Worm (Caenorhabditis elegans) whole organism, young adult: Measurements from ENCODE around the gene F17E5.2.

Experiments used
- B0261.1 ChIP-seq: sonication (generic microtip); optimal IDR thresholded peaks from 2 replicates; lab custom pipeline; 2016; ENCODE audit warnings: mild to moderate bottlenecking, missing genetic modification characterization, moderate library complexity, missing compliant biosample characterization
- F33H1.4 ChIP-seq: fragments of 200-800 bp; sonication (Bioruptor generic); IDR thresholded peaks from 2 replicates; pipeline ENCODE4 v1.3.6; 2022; ENCODE audit warnings: missing genetic modification reagents, missing genetic modification characterization, missing compliant biosample characterization
- F57C9.4 ChIP-seq: sonication (generic microtip); optimal IDR thresholded peaks from 2 replicates; lab custom pipeline; 2017; ENCODE audit warnings: mild to moderate bottlenecking, missing genetic modification characterization, missing compliant biosample characterization
- T07F8.4 ChIP-seq: sonication (generic microtip); optimal IDR thresholded peaks from 2 replicates; lab custom pipeline; 2016; ENCODE audit warnings: mild to moderate bottlenecking, missing genetic modification characterization, moderate library complexity, missing compliant biosample characterization
- T26A5.8 ChIP-seq: sonication (generic microtip); optimal IDR thresholded peaks from 2 replicates; lab custom pipeline; 2016; ENCODE audit warnings: missing genetic modification characterization, missing compliant biosample characterization
- Y67H2A.10 ChIP-seq: fragments of 200-800 bp; sonication (Bioruptor generic); conservative IDR thresholded peaks from 2 replicates; pipeline ENCODE4 v1.3.6; 2022; ENCODE audit warnings: missing genetic modification reagents, missing genetic modification characterization, missing compliant biosample characterization
- Y79H2A.3 ChIP-seq: fragments of 200-800 bp; sonication (Bioruptor generic); conservative IDR thresholded peaks from 2 replicates; pipeline ENCODE4 v1.3.6; 2022; ENCODE audit warnings: missing genetic modification reagents, missing genetic modification characterization, missing compliant biosample characterization
- Y95B8A.8 ChIP-seq: fragments of 200-800 bp; sonication (Bioruptor generic); IDR thresholded peaks from 2 replicates; pipeline ENCODE4 v1.3.6; 2022; ENCODE audit warnings: missing genetic modification reagents, missing genetic modification characterization, missing compliant biosample characterization
- aptf-2 ChIP-seq: fragments of 200-800 bp; sonication (Bioruptor generic); conservative IDR thresholded peaks from 2 replicates; pipeline ENCODE4 v1.3.6; 2022; ENCODE audit warnings: missing genetic modification reagents, missing genetic modification characterization, missing compliant biosample characterization
- athp-1 ChIP-seq: sonication (generic microtip); optimal IDR thresholded peaks from 2 replicates; lab custom pipeline; 2017; ENCODE audit warnings: mild to moderate bottlenecking, missing genetic modification characterization, missing compliant biosample characterization
- bed-1 ChIP-seq: fragments of 200-800 bp; sonication (Bioruptor generic); IDR thresholded peaks from 2 replicates; pipeline ENCODE4 v1.3.6; 2022; ENCODE audit warnings: missing genetic modification reagents, missing genetic modification characterization, missing compliant biosample characterization
- cebp-1 ChIP-seq, 2 experiments: fragments of 200-800 bp in 1 of 2; sonication (Bioruptor generic) in 1 of 2; sonication (generic microtip) in 1 of 2; IDR thresholded peaks in 1 of 2; optimal IDR thresholded peaks in 1 of 2; 2 replicates each; pipeline versions ENCODE4 v1.3.6 to Lab custom; 2017 to 2022; ENCODE audit warnings: missing compliant biosample characterization in 2 of 2, missing genetic modification characterization in 2 of 2, mild to moderate bottlenecking in 1 of 2, missing genetic modification reagents in 1 of 2, moderate library complexity in 1 of 2
- cebp-2 ChIP-seq: fragments of 200-800 bp; sonication (Bioruptor generic); IDR thresholded peaks from 2 replicates; pipeline ENCODE4 v1.3.6; 2022; ENCODE audit warnings: missing genetic modification characterization, missing compliant biosample characterization
- ceh-58 ChIP-seq: fragments of 200-800 bp; sonication (Bioruptor generic); IDR thresholded peaks from 2 replicates; pipeline ENCODE4 v1.3.6; 2022; ENCODE audit warnings: missing genetic modification characterization, missing compliant biosample characterization
- dox-1 ChIP-seq: fragments of 200-800 bp; sonication (Bioruptor generic); IDR thresholded peaks from 2 replicates; pipeline ENCODE4 v1.3.6; 2022; ENCODE audit warnings: missing genetic modification reagents, missing genetic modification characterization, missing compliant biosample characterization
- dpff-1 ChIP-seq: sonication (generic microtip); optimal IDR thresholded peaks from 2 replicates; lab custom pipeline; 2017; ENCODE audit warnings: mild to moderate bottlenecking, missing genetic modification characterization, missing compliant biosample characterization
- efl-1 ChIP-seq: fragments of 150-350 bp; optimal IDR thresholded peaks from 2 replicates; lab custom pipeline; 2014; ENCODE audit warnings: missing biosample characterization, missing genetic modification reagents, missing genetic modification characterization
- egl-18 ChIP-seq: fragments of 200-800 bp; sonication (Bioruptor generic); IDR thresholded peaks from 2 replicates; pipeline ENCODE4 v1.3.6; 2022; ENCODE audit warnings: missing genetic modification reagents, missing genetic modification characterization, missing compliant biosample characterization
- egrh-3 ChIP-seq: fragments of 200-800 bp; sonication (Bioruptor generic); IDR thresholded peaks from 2 replicates; pipeline ENCODE4 v1.3.6; 2022; ENCODE audit warnings: missing genetic modification reagents, missing genetic modification characterization, missing compliant biosample characterization
- fkh-3 ChIP-seq: sonication (generic microtip); optimal IDR thresholded peaks from 2 replicates; lab custom pipeline; 2016; ENCODE audit warnings: mild to moderate bottlenecking, missing genetic modification characterization, missing compliant biosample characterization
- gei-17 ChIP-seq: fragments of 200-800 bp; sonication (Bioruptor generic); optimal IDR thresholded peaks from 2 replicates; lab custom pipeline; 2018; ENCODE audit warnings: mild to moderate bottlenecking, missing genetic modification characterization, missing compliant biosample characterization
- hlh-12 ChIP-seq: sonication (generic microtip); optimal IDR thresholded peaks from 2 replicates; lab custom pipeline; 2016; ENCODE audit warnings: missing genetic modification characterization, missing compliant biosample characterization
- hlh-26 ChIP-seq: fragments of 200-800 bp; sonication (Bioruptor generic); conservative IDR thresholded peaks from 2 replicates; pipeline ENCODE4 v1.3.6; 2022; ENCODE audit warnings: missing genetic modification reagents, missing genetic modification characterization, missing compliant biosample characterization
- hmg-1.2 ChIP-seq: fragments of 200-800 bp; sonication (Bioruptor generic); IDR thresholded peaks from 2 replicates; pipeline ENCODE4 v1.3.6; 2022; ENCODE audit warnings: missing genetic modification reagents, missing genetic modification characterization, missing compliant biosample characterization
- hmg-20 ChIP-seq: fragments of 200-800 bp; sonication (Bioruptor generic); IDR thresholded peaks from 2 replicates; pipeline ENCODE4 v1.3.6; 2022; ENCODE audit warnings: missing genetic modification reagents, missing genetic modification characterization, missing compliant biosample characterization
- lag-1 ChIP-seq: fragments of 200-800 bp; sonication (Bioruptor generic); IDR thresholded peaks from 2 replicates; pipeline ENCODE4 v1.3.6; 2022; ENCODE audit warnings: missing genetic modification reagents, missing genetic modification characterization, missing compliant biosample characterization
- let-526 ChIP-seq: fragments of 200-800 bp; sonication (Bioruptor generic); IDR thresholded peaks from 2 replicates; pipeline ENCODE4 v1.3.6; 2022; ENCODE audit warnings: missing genetic modification reagents, missing genetic modification characterization, missing compliant biosample characterization
- lin-35 ChIP-seq, 3 experiments: fragments of 150-350 bp in 2 of 3; sonication (generic microtip) in 1 of 3; optimal IDR thresholded peaks; 2 replicates each; lab custom pipeline; 2014 to 2018; ENCODE audit warnings: missing biosample characterization in 3 of 3, missing genetic modification characterization in 3 of 3, missing genetic modification reagents in 3 of 3
- lin-40 ChIP-seq: sonication (generic microtip); optimal IDR thresholded peaks from 2 replicates; lab custom pipeline; 2016; ENCODE audit warnings: missing genetic modification characterization, mild to moderate bottlenecking, missing compliant biosample characterization, missing genotype, missing genetic modification reagents
- lsl-1 ChIP-seq: fragments of 200-800 bp; sonication (Bioruptor generic); optimal IDR thresholded peaks from 2 replicates; lab custom pipeline; 2018; ENCODE audit warnings: mild to moderate bottlenecking, missing genetic modification characterization, moderate library complexity, missing compliant biosample characterization
- madf-10 ChIP-seq: sonication (generic microtip); optimal IDR thresholded peaks from 2 replicates; lab custom pipeline; 2016; ENCODE audit warnings: mild to moderate bottlenecking, missing genetic modification characterization, missing compliant biosample characterization
- mel-28 ChIP-seq: sonication (generic microtip); optimal IDR thresholded peaks from 2 replicates; lab custom pipeline; 2016; ENCODE audit warnings: borderline replicate concordance, mild to moderate bottlenecking, missing genetic modification characterization, missing compliant biosample characterization
- nfya-2 ChIP-seq: fragments of 200-800 bp; sonication (Bioruptor generic); IDR thresholded peaks from 2 replicates; pipeline ENCODE4 v1.3.6; 2022; ENCODE audit warnings: missing genetic modification reagents, missing genetic modification characterization, missing compliant biosample characterization
- nfyb-1 ChIP-seq: fragments of 200-800 bp; sonication (Bioruptor generic); IDR thresholded peaks from 2 replicates; pipeline ENCODE4 v1.3.6; 2022; ENCODE audit warnings: missing genetic modification reagents, missing genetic modification characterization, missing compliant biosample characterization
- nhr-90 ChIP-seq: sonication (generic microtip); optimal IDR thresholded peaks from 2 replicates; lab custom pipeline; 2016; ENCODE audit warnings: missing genotype, mild to moderate bottlenecking, missing genetic modification characterization, missing compliant biosample characterization
- pha-4 ChIP-seq: fragments of 150-350 bp; sonication (generic microtip); optimal IDR thresholded peaks from 2 replicates; lab custom pipeline; 2014; ENCODE audit warnings: missing biosample characterization, missing genetic modification reagents, missing genetic modification characterization
- rcor-1 ChIP-seq: fragments of 200-800 bp; sonication (Bioruptor generic); IDR thresholded peaks from 2 replicates; pipeline ENCODE4 v1.3.6; 2022; ENCODE audit warnings: missing genetic modification reagents, missing genetic modification characterization, missing compliant biosample characterization
- sdz-38 ChIP-seq: sonication (generic microtip); optimal IDR thresholded peaks from 2 replicates; lab custom pipeline; 2016; ENCODE audit warnings: missing genotype, missing genetic modification characterization, missing compliant biosample characterization
- snpc-1.1 ChIP-seq: sonication (generic microtip); optimal IDR thresholded peaks from 2 replicates; lab custom pipeline; 2017; ENCODE audit warnings: missing genetic modification characterization, mild to moderate bottlenecking, missing compliant biosample characterization, antibody characterized with exemption, moderate library complexity, missing genotype, missing genetic modification reagents; ENCODE audit not compliant: insufficient read depth
- snpc-1.3 ChIP-seq: sonication (generic microtip); optimal IDR thresholded peaks from 2 replicates; lab custom pipeline; 2017; ENCODE audit warnings: missing genetic modification characterization, mild to moderate bottlenecking, missing compliant biosample characterization, antibody characterized with exemption, moderate library complexity, missing genotype, missing genetic modification reagents; ENCODE audit not compliant: insufficient read depth
- snpc-4 ChIP-seq, 5 experiments: fragments of 150-350 bp in 1 of 5; sonication (generic microtip) in 4 of 5; optimal IDR thresholded peaks; 2 replicates each; lab custom pipeline; 2014 to 2018; ENCODE audit warnings: missing genetic modification characterization in 5 of 5, missing biosample characterization in 3 of 5, antibody characterized with exemption in 2 of 5, mild to moderate bottlenecking in 2 of 5, missing compliant biosample characterization in 2 of 5, missing genotype in 2 of 5, moderate library complexity in 2 of 5, missing genetic modification reagents in 1 of 5
- somi-1 ChIP-seq: fragments of 200-800 bp; sonication (Bioruptor generic); optimal IDR thresholded peaks from 2 replicates; lab custom pipeline; 2018; ENCODE audit warnings: mild to moderate bottlenecking, missing genetic modification characterization, missing compliant biosample characterization
- tbp1 ChIP-seq: fragments of 200-800 bp; sonication (Bioruptor generic); optimal IDR thresholded peaks from 2 replicates; lab custom pipeline; 2018; ENCODE audit warnings: mild to moderate bottlenecking, missing genetic modification characterization, missing compliant biosample characterization
- tbx-9 ChIP-seq: sonication (generic microtip); optimal IDR thresholded peaks from 2 replicates; lab custom pipeline; 2016; ENCODE audit warnings: borderline replicate concordance, missing genetic modification characterization, inconsistent platforms, missing compliant biosample characterization
- xnd-1 ChIP-seq: sonication (generic microtip); optimal IDR thresholded peaks from 2 replicates; lab custom pipeline; 2016; ENCODE audit warnings: missing genotype, missing genetic modification reagents, missing genetic modification characterization, missing compliant biosample characterization
- ztf-22 ChIP-seq: fragments of 200-800 bp; sonication (Bioruptor generic); optimal IDR thresholded peaks from 2 replicates; lab custom pipeline; 2018; ENCODE audit warnings: mild to moderate bottlenecking, missing genetic modification characterization, moderate library complexity, missing compliant biosample characterization
- ztf-3 ChIP-seq: fragments of 200-800 bp; sonication (Bioruptor generic); optimal IDR thresholded peaks from 2 replicates; lab custom pipeline; 2018; ENCODE audit warnings: mild to moderate bottlenecking, missing genetic modification characterization, missing compliant biosample characterization

F17E5.2 gene

ce11 chrX:12367498-12367897 is 26.6 kb upstream of the F17E5.2 start (continued):
- TF ChIP-seq hlh-26 (GFP tag; lab: Robert Waterston, UW) (no peak), efl-1 (GFP tag; lab: Kevin White, UChicago) (peak; percentile 6), ztf-3 (no peak), bed-1 (GFP tag; lab: Robert Waterston, UW) (no peak), F33H1.4 (GFP tag; lab: Robert Waterston, UW) (no peak), nfya-2 (GFP tag; lab: Robert Waterston, UW) (no peak), nfyb-1 (GFP tag; lab: Robert Waterston, UW) (peak; percentile 69), snpc-1.3 (peak; percentile 59), egrh-3 (peak; percentile 42), lin-40 (tag; lab: Kevin White, UChicago) (no peak), ztf-22 (GFP tag; lab: Kevin White, UChicago) (no peak), snpc-1.1 (tag; lab: Kevin White, UChicago) (peak; percentile 5), fkh-3 (tag; lab: Kevin White, UChicago) (no peak), pha-4 (tag; lab: Kevin White, UChicago) (no peak), dpff-1 (no peak), lin-35 (GFP tag; optimal IDR thresholded peaks at IDR 0.05; lab: Kevin White, UChicago) (no peak), let-526 (GFP tag; lab: Robert Waterston, UW) (no peak), egl-18 (GFP tag; lab: Robert Waterston, UW) (no peak), snpc-4 (GFP tag; optimal IDR thresholded peaks at IDR 0.05; lab: Kevin White, UChicago) (peak; percentile 14), snpc-4 (tag; optimal IDR thresholded peaks at IDR 0.05; lab: Kevin White, UChicago) (peak in 2 of 4 experiments; percentile 22 to 53), cebp-1 (GFP tag; IDR thresholded peaks at IDR 0.05; lab: Robert Waterston, UW) (0 out of 2 replicates have a peak, but pooled peaks have one; percentile 45), cebp-1 (tag; optimal IDR thresholded peaks at IDR 0.05; lab: Kevin White, UChicago) (no peak), Y79H2A.3 (GFP tag; lab: Robert Waterston, UW) (no peak), tbx-9 (tag; lab: Kevin White, UChicago) (no peak), hmg-1.2 (peak; percentile 80), gei-17 (GFP tag; lab: Kevin White, UChicago) (peak; percentile 59), athp-1 (tag; lab: Kevin White, UChicago) (no peak), mel-28 (no peak), T26A5.8 (peak; percentile 6), rcor-1 (peak; percentile 77), lag-1 (GFP tag; lab: Robert Waterston, UW) (no peak), hlh-12 (tag; lab: Kevin White, UChicago) (no peak), sdz-38 (no peak), tbp1 (peak; percentile 95), madf-10 (peak; percentile 67), hmg-20 (GFP tag; lab: Robert Waterston, UW) (0 out of 2 replicates have a peak, but pooled peaks have one; percentile 42), nhr-90 (peak; percentile 54), dox-1 (GFP tag; lab: Robert Waterston, UW) (peak; percentile 87), somi-1 (GFP tag; lab: Kevin White, UChicago) (peak; percentile 31), F57C9.4 (tag; lab: Kevin White, UChicago) (no peak), Y67H2A.10 (GFP tag; lab: Robert Waterston, UW) (no peak), T07F8.4 (no peak), aptf-2 (GFP tag; lab: Robert Waterston, UW) (no peak), lsl-1 (GFP tag; lab: Kevin White, UChicago) (no peak), cebp-2 (GFP tag; lab: Robert Waterston, UW) (no peak), xnd-1 (tag; lab: Kevin White, UChicago) (no peak), ceh-58 (no peak), Y95B8A.8 (0 out of 2 replicates have a peak, but pooled peaks have one; percentile 55), B0261.1 (peak; percentile 94)
